Fruit fly (Drosophila melanogaster): ENCODE results near the gene Cpr64Aa.

The Cpr64Aa gene

DNA sequence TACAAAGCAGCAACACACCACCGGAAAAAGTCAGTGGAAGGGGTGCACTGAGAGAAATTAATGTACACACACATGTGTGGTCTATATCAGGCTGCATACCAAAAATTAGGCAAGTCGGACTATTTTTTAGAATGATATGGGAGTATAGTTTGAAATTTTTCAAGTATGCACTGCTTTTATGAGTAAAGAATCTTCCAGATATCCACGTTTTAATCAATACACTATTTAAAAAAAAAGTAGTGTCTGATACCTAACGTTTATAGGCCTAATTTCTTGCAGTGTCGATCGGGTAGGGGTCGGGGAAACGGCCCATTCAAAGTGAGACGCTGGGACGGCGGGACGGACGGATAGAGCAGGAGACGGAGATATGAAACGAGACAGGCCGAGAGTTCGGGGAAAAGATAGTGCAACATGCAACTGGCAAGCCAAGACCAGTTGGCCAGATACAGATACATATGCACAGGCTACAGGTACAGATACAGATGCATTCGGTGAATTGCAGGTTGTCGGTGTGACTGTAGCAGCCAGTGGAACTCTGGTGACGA is 21.5 kb upstream of the Cpr64Aa start (continued):
- TF ChIP-seq CG1603 (tag; optimal IDR thresholded peaks at IDR 0.05) (peak; percentile 94), CG6254 (GFP tag; optimal IDR thresholded peaks at IDR 0.05) (peak; percentile 95), chif (GFP tag; optimal IDR thresholded peaks at IDR 0.05) (peak; percentile 93 to 98), CG12942 (GFP tag; optimal IDR thresholded peaks at IDR 0.05) (peak; percentile 91), CG2875 (GFP tag; optimal IDR thresholded peaks at IDR 0.05) (peak; percentile 92), Drgx (GFP tag; IDR thresholded peaks at IDR 0.05) (peak; percentile 91), CG14965 (GFP tag; optimal IDR thresholded peaks at IDR 0.05; ENCODE audit: borderline replicate concordance) (peak; percentile 68), jumu (GFP tag; optimal IDR thresholded peaks at IDR 0.05) (peak; percentile 94), az2 (GFP tag; optimal IDR thresholded peaks at IDR 0.05) (peak; percentile 95), Jarid2 (GFP tag; optimal IDR thresholded peaks at IDR 0.05) (peak; percentile 69), sim (GFP tag; IDR thresholded peaks at IDR 0.05) (peak; percentile 86), CG4854 (GFP tag; optimal IDR thresholded peaks at IDR 0.05) (peak; percentile 85), Side (GFP tag; optimal IDR thresholded peaks at IDR 0.05) (peak; percentile 94), CG3838 (GFP tag; optimal IDR thresholded peaks at IDR 0.05) (peak; percentile 72), tup (GFP tag; optimal IDR thresholded peaks at IDR 0.05) (peak; percentile 71), E2f2 (GFP tag; IDR thresholded peaks at IDR 0.05) (peak; percentile 67; the same call in 1 of the 2 replicates), CG12155 (GFP tag; optimal IDR thresholded peaks at IDR 0.05) (peak; percentile 85), pnt (GFP tag; optimal IDR thresholded peaks at IDR 0.05) (peak; percentile 96), CG4730 (GFP tag; IDR thresholded peaks at IDR 0.05) (peak; percentile 82), CG10979 (tag; optimal IDR thresholded peaks at IDR 0.05) (peak; percentile 98), Poxn (GFP tag; IDR thresholded peaks at IDR 0.05) (no peak), CG5245 (GFP tag; optimal IDR thresholded peaks at IDR 0.05) (peak; percentile 93), CG11560 (tag; IDR thresholded peaks at IDR 0.05) (peak; percentile 68; the same call in 2 of the 3 replicates), HHEX (GFP tag; optimal IDR thresholded peaks at IDR 0.05) (peak; percentile 86), sr (GFP tag; IDR thresholded peaks at IDR 0.05) (0 out of 3 replicates have a peak, but pooled peaks have one; percentile 29), CG11723 (GFP tag; optimal IDR thresholded peaks at IDR 0.05) (peak; percentile 87), CG4328 (GFP tag; optimal IDR thresholded peaks at IDR 0.05) (peak; percentile 86), CG13123 (GFP tag; optimal IDR thresholded peaks at IDR 0.05) (peak; percentile 83), unc-4 (GFP tag; IDR thresholded peaks at IDR 0.05; ENCODE audit: partially characterized antibody) (no peak), CG12391 (tag; optimal IDR thresholded peaks at IDR 0.05) (peak; percentile 96), disco-r (GFP tag; optimal IDR thresholded peaks at IDR 0.05) (peak; percentile 78), wek (GFP tag; optimal IDR thresholded peaks at IDR 0.05) (peak; percentile 78), pzg (GFP tag; optimal IDR thresholded peaks at IDR 0.05) (no peak), CG2116 (GFP tag; optimal IDR thresholded peaks at IDR 0.05) (peak; percentile 73), CG14014 (GFP tag; IDR thresholded peaks at IDR 0.05) (peak; percentile 43; the same call in 1 of the 2 replicates), CG2199 (GFP tag; IDR thresholded peaks at IDR 0.05) (peak; percentile 76; the same call in 2 of the 3 replicates), PHDP (tag; optimal IDR thresholded peaks at IDR 0.05) (peak; percentile 89), twi (tag; optimal IDR thresholded peaks at IDR 0.05) (peak; percentile 90), CkIIα-i1 (GFP tag; IDR thresholded peaks at IDR 0.05) (no peak), CG10431 (GFP tag; optimal IDR thresholded peaks at IDR 0.05) (peak; percentile 89), Vsx1 (GFP tag; optimal IDR thresholded peaks at IDR 0.05) (peak; percentile 82), Sox100B (GFP tag; optimal IDR thresholded peaks at IDR 0.05) (peak; percentile 96), CG15514 (GFP tag; optimal IDR thresholded peaks at IDR 0.05) (peak; percentile 29), CG31224 (GFP tag; IDR thresholded peaks at IDR 0.05) (peak; percentile 45; the same call in 1 of the 2 replicates), CG17568 (GFP tag; optimal IDR thresholded peaks at IDR 0.05) (peak; percentile 87), CG34376 (GFP tag; optimal IDR thresholded peaks at IDR 0.05) (peak; percentile 26), CG11247 (GFP tag; IDR thresholded peaks at IDR 0.05) (peak; percentile 74), psq (GFP tag; optimal IDR thresholded peaks at IDR 0.05) (peak; percentile 77), Camta (GFP tag; optimal IDR thresholded peaks at IDR 0.05) (peak; percentile 94)

All from whole organism, embryonic.